Fruit fly (Drosophila melanogaster) whole organism, embryonic: ENCODE results near the gene CG32313.

Experiments used
- Antp ChIP-seq: fragments of 200-800 bp; sonication (Bioruptor generic); optimal IDR thresholded peaks from 3 replicates; lab custom pipeline; 2016; ENCODE audit warnings: missing biosample characterization, missing genetic modification characterization
- Atf-2 ChIP-seq: fragments of 200-800 bp; sonication (Bioruptor generic); optimal IDR thresholded peaks from 2 replicates; lab custom pipeline; 2016; ENCODE audit warnings: missing biosample characterization, missing genetic modification characterization
- Bteb2 ChIP-seq: fragments of 200-800 bp; sonication (Bioruptor generic); optimal IDR thresholded peaks from 2 replicates; lab custom pipeline; 2016; ENCODE audit warnings: missing biosample characterization, missing genetic modification characterization
- CG10543 ChIP-seq: fragments of 200-800 bp; sonication (Bioruptor generic); optimal IDR thresholded peaks from 3 replicates; lab custom pipeline; 2017; ENCODE audit warnings: missing biosample characterization, mild to moderate bottlenecking, missing genetic modification characterization, moderate library complexity
- CG11504 ChIP-seq: fragments of 200-800 bp; sonication (Bioruptor generic); optimal IDR thresholded peaks from 3 replicates; lab custom pipeline; 2019; ENCODE audit warnings: missing biosample characterization, mild to moderate bottlenecking, missing genetic modification characterization, moderate library complexity
- CG12299 ChIP-seq: fragments of 200-800 bp; sonication (Bioruptor generic); optimal IDR thresholded peaks from 2 replicates; lab custom pipeline; 2018; ENCODE audit warnings: missing biosample characterization, mild to moderate bottlenecking, missing genetic modification characterization
- CG13287 ChIP-seq: fragments of 200-800 bp; sonication (Bioruptor generic); IDR thresholded peaks from 2 replicates; pipeline ENCODE4 v1.3.6; 2022; ENCODE audit warnings: missing biosample characterization, missing genetic modification characterization; ENCODE audit not compliant: partially characterized antibody
- CG13894 ChIP-seq: fragments of 200-800 bp; sonication (Bioruptor generic); optimal IDR thresholded peaks from 3 replicates; lab custom pipeline; 2018; ENCODE audit warnings: missing biosample characterization, mild to moderate bottlenecking, missing genetic modification characterization, moderate library complexity
- CG14014 ChIP-seq: fragments of 200-800 bp; sonication (Bioruptor generic); IDR thresholded peaks from 2 replicates; pipeline ENCODE4 v1.3.6; 2022; ENCODE audit warnings: missing biosample characterization, missing genetic modification characterization
- CG17361 ChIP-seq: fragments of 200-800 bp; sonication (Bioruptor generic); IDR thresholded peaks from 3 replicates; pipeline ENCODE4 v1.3.6; 2022; ENCODE audit warnings: missing biosample characterization, missing genetic modification characterization
- CG17912 ChIP-seq: fragments of 200-800 bp; sonication (Bioruptor generic); optimal IDR thresholded peaks from 2 replicates; lab custom pipeline; 2018; ENCODE audit warnings: missing biosample characterization, mild to moderate bottlenecking, missing genetic modification characterization
- CG2889 ChIP-seq: fragments of 200-800 bp; sonication (Bioruptor generic); IDR thresholded peaks from 3 replicates; pipeline ENCODE4 v1.3.6; 2022; ENCODE audit warnings: missing biosample characterization, missing genetic modification characterization
- CG31441 ChIP-seq: fragments of 200-800 bp; sonication (Bioruptor generic); IDR thresholded peaks from 2 replicates; pipeline ENCODE4 v1.3.6; 2022; ENCODE audit warnings: missing biosample characterization, missing genetic modification characterization
- CG34224 ChIP-seq: fragments of 200-800 bp; sonication (Bioruptor generic); IDR thresholded peaks from 3 replicates; pipeline ENCODE4 v1.3.6; 2022; ENCODE audit warnings: missing biosample characterization, missing genetic modification characterization; ENCODE audit not compliant: partially characterized antibody
- CG3838 ChIP-seq: fragments of 200-800 bp; sonication (Bioruptor generic); optimal IDR thresholded peaks from 3 replicates; lab custom pipeline; 2016; ENCODE audit warnings: missing biosample characterization, missing genetic modification characterization
- CG6175 ChIP-seq: fragments of 200-800 bp; sonication (Bioruptor generic); IDR thresholded peaks from 3 replicates; pipeline ENCODE4 v1.3.6; 2022; ENCODE audit warnings: missing biosample characterization, missing genetic modification characterization
- CG6765 ChIP-seq: fragments of 200-800 bp; sonication (Bioruptor generic); optimal IDR thresholded peaks from 3 replicates; lab custom pipeline; 2017; ENCODE audit warnings: missing biosample characterization, mild to moderate bottlenecking, missing genetic modification characterization
- CG8388 ChIP-seq: fragments of 200-800 bp; sonication (Bioruptor generic); optimal IDR thresholded peaks from 2 replicates; lab custom pipeline; 2019; ENCODE audit warnings: missing biosample characterization, mild to moderate bottlenecking, missing genetic modification characterization, moderate library complexity
- CG8924 ChIP-seq: fragments of 200-800 bp; optimal IDR thresholded peaks from 3 replicates; lab custom pipeline; 2019; ENCODE audit warnings: missing biosample characterization, mild to moderate bottlenecking, missing genetic modification characterization, moderate library complexity
- CrebB ChIP-seq: fragments of 200-800 bp; sonication (Bioruptor generic); optimal IDR thresholded peaks from 3 replicates; lab custom pipeline; 2018; ENCODE audit warnings: missing biosample characterization, mild to moderate bottlenecking, missing genetic modification characterization
- Doc3 ChIP-seq: fragments of 200-800 bp; sonication (Bioruptor generic); IDR thresholded peaks from 3 replicates; pipeline ENCODE4 v1.3.6; 2022; ENCODE audit warnings: missing biosample characterization, missing genetic modification characterization; ENCODE audit not compliant: partially characterized antibody
- Fer2 ChIP-seq: fragments of 200-800 bp; sonication (Bioruptor generic); optimal IDR thresholded peaks from 2 replicates; lab custom pipeline; 2018; ENCODE audit warnings: missing biosample characterization, mild to moderate bottlenecking, missing genetic modification characterization, moderate library complexity
- H15 ChIP-seq: fragments of 200-800 bp; sonication (Bioruptor generic); IDR thresholded peaks from 3 replicates; pipeline ENCODE4 v1.3.6; 2022; ENCODE audit warnings: missing biosample characterization, missing genetic modification characterization
- Hsf ChIP-seq: fragments of 200-800 bp; sonication (Bioruptor generic); optimal IDR thresholded peaks from 3 replicates; lab custom pipeline; 2016; ENCODE audit warnings: missing biosample characterization, missing genetic modification characterization
- NC2β ChIP-seq: fragments of 200-800 bp; sonication (Bioruptor generic); optimal IDR thresholded peaks from 2 replicates; lab custom pipeline; 2016; ENCODE audit warnings: missing biosample characterization, missing genetic modification characterization
- Ssrp ChIP-seq: fragments of 200-800 bp; sonication (Bioruptor generic); optimal IDR thresholded peaks from 2 replicates; lab custom pipeline; 2018; ENCODE audit warnings: missing biosample characterization, mild to moderate bottlenecking, missing genetic modification characterization, moderate library complexity
- Tbp ChIP-seq: fragments of >200 bp; optimal IDR thresholded peaks from 2 replicates; lab custom pipeline; 2018; ENCODE audit warnings: missing biosample characterization, missing genetic modification characterization
- Trl ChIP-seq, 3 experiments: fragments of >200 bp in 2 of 3; fragments of 200-800 bp in 1 of 3; sonication (Bioruptor generic) in 1 of 3; optimal IDR thresholded peaks; 2 replicates in 1 of 3; 3 replicates in 2 of 3; lab custom pipeline; 2016 to 2017; ENCODE audit warnings: missing biosample characterization in 1 of 3, missing genetic modification characterization in 1 of 3
- ab ChIP-seq: fragments of 200-800 bp; sonication (Bioruptor generic); optimal IDR thresholded peaks from 2 replicates; lab custom pipeline; 2016; ENCODE audit warnings: missing biosample characterization, missing genetic modification characterization
- ase ChIP-seq: fragments of 200-800 bp; sonication (Bioruptor generic); IDR thresholded peaks from 3 replicates; pipeline ENCODE4 v1.3.6; 2022; ENCODE audit warnings: missing biosample characterization, missing genetic modification characterization
- az2 ChIP-seq: fragments of 200-800 bp; sonication (Bioruptor generic); optimal IDR thresholded peaks from 3 replicates; lab custom pipeline; 2016; ENCODE audit warnings: missing biosample characterization, missing genetic modification characterization
- crol ChIP-seq: fragments of 200-800 bp; sonication (Bioruptor generic); IDR thresholded peaks from 2 replicates; pipeline ENCODE4 v1.3.6; 2022; ENCODE audit warnings: missing biosample characterization, missing genetic modification characterization
- da ChIP-seq: fragments of 200-800 bp; sonication (Bioruptor generic); optimal IDR thresholded peaks from 2 replicates; lab custom pipeline; 2016; ENCODE audit warnings: missing biosample characterization, missing genetic modification characterization
- dpn ChIP-seq, 2 experiments: fragments of 200-800 bp; sonication (Bioruptor generic); optimal IDR thresholded peaks; 3 replicates each; lab custom pipeline; 2016; ENCODE audit warnings: missing biosample characterization in 2 of 2, missing genetic modification characterization in 2 of 2
- eve ChIP-seq, 2 experiments: fragments of >200 bp; optimal IDR thresholded peaks; 2 replicates each; lab custom pipeline; 2017; ENCODE audit warnings: missing biosample characterization in 2 of 2, missing genetic modification characterization in 2 of 2
- ewg ChIP-seq: fragments of 200-800 bp; sonication (Bioruptor generic); optimal IDR thresholded peaks from 3 replicates; lab custom pipeline; 2017; ENCODE audit warnings: mild to moderate bottlenecking, missing biosample characterization, missing genetic modification reagents, missing genetic modification characterization
- gro ChIP-seq: fragments of 200-800 bp; sonication (Bioruptor generic); optimal IDR thresholded peaks from 2 replicates; lab custom pipeline; 2016; ENCODE audit warnings: missing biosample characterization, missing genetic modification characterization
- hbn ChIP-seq: fragments of 200-800 bp; sonication (Bioruptor generic); IDR thresholded peaks from 2 replicates; pipeline ENCODE4 v1.3.6; 2022; ENCODE audit warnings: missing biosample characterization, missing genetic modification characterization; ENCODE audit not compliant: partially characterized antibody
- jigr1 ChIP-seq: fragments of 200-800 bp; sonication (Bioruptor generic); IDR thresholded peaks from 3 replicates; pipeline ENCODE4 v1.3.6; 2022; ENCODE audit warnings: missing biosample characterization, missing genetic modification characterization
- kni ChIP-seq: fragments of 200-800 bp; sonication (Bioruptor generic); optimal IDR thresholded peaks from 3 replicates; lab custom pipeline; 2017; ENCODE audit warnings: mild to moderate bottlenecking, missing biosample characterization, missing genetic modification reagents, missing genetic modification characterization
- lab ChIP-seq: fragments of 200-800 bp; sonication (Bioruptor generic); optimal IDR thresholded peaks from 3 replicates; lab custom pipeline; 2017; ENCODE audit warnings: missing biosample characterization, missing genetic modification characterization, mild to moderate bottlenecking, moderate library complexity, missing genetic modification reagents
- nerfin-2 ChIP-seq: fragments of 200-800 bp; sonication (Bioruptor generic); IDR thresholded peaks from 2 replicates; pipeline ENCODE4 v1.3.6; 2022; ENCODE audit warnings: missing biosample characterization, missing genetic modification characterization; ENCODE audit not compliant: partially characterized antibody
- onecut ChIP-seq: fragments of 200-800 bp; sonication (Bioruptor generic); IDR thresholded peaks from 2 replicates; pipeline ENCODE4 v1.3.6; 2022; ENCODE audit warnings: missing biosample characterization, missing genetic modification characterization
- pum ChIP-seq: fragments of 200-800 bp; sonication (Bioruptor generic); optimal IDR thresholded peaks from 2 replicates; lab custom pipeline; 2016; ENCODE audit warnings: missing biosample characterization, missing genetic modification characterization
- ro ChIP-seq: fragments of 200-800 bp; sonication (Bioruptor generic); IDR thresholded peaks from 2 replicates; pipeline ENCODE4 v1.3.6; 2022; ENCODE audit warnings: missing biosample characterization, missing genetic modification characterization
- sob ChIP-seq: fragments of 200-800 bp; sonication (Bioruptor generic); IDR thresholded peaks from 2 replicates; pipeline ENCODE4 v1.3.6; 2022; ENCODE audit warnings: missing biosample characterization, missing genetic modification characterization
- tap ChIP-seq: fragments of 200-800 bp; optimal IDR thresholded peaks from 3 replicates; lab custom pipeline; 2019; ENCODE audit warnings: missing biosample characterization, mild to moderate bottlenecking, missing genetic modification characterization, moderate library complexity
- tgo ChIP-seq: fragments of 200-800 bp; sonication (Bioruptor generic); IDR thresholded peaks from 3 replicates; pipeline ENCODE4 v1.3.6; 2022; ENCODE audit warnings: missing biosample characterization, missing genetic modification characterization
- tio ChIP-seq: fragments of 200-800 bp; sonication (Bioruptor generic); optimal IDR thresholded peaks from 2 replicates; lab custom pipeline; 2017; ENCODE audit warnings: missing biosample characterization, missing genetic modification characterization, inconsistent platforms

CG32313 gene

DNA sequence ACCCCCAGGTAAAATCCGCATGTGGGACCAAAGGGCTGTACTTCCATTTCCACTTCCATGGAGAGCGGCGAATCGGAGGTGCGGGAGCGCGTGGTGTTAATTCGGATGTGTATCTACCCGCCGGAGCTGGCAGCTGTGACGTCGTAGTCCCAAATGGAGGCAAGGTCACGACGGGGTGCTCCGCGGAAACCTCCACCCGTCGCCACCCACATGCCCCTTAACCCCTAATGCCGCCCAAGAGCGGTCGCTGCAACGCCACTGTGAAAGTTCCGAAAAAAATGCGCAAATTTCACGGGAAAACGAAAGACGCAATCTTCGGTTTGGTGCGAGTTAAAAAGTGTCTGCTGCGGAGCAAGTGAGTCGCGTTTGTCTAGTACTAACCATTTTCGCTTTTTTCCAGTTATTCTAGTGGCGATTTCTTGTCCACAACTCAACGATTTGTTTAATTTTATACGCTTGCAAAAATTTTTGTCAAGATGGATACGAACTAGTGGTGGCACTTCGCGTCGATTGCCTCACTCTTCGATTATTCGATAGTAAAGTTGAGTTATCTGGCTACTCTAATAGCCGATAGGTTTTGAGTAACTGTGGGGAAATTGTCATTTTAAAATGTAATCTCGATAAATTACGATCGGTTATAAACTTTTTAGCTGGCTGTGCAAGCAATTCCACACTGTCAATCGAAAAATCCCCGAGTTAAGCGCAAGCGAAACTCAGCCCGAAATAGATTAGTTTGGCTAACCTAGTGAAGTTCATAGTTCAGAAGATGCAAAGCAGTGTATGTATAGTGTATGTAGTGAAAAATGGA lies 43.3 kb downstream of the CG32313 start, which contains the start of the genes hfp and Psa (continued):
- TF ChIP-seq tap (tag; lab: Kevin White, UChicago), result no peak
- peak; percentile 60; the same call in 1 of the 2 replicates for TF ChIP-seq nerfin-2 (GFP tag; lab: Robert Waterston, UW)
- peak; percentile 42 for TF ChIP-seq CG8924
- no peak for TF ChIP-seq jigr1 (GFP tag; lab: Robert Waterston, UW)
- TF ChIP-seq CG6765 (GFP tag; lab: Kevin White, UChicago), result no peak
- no peak for TF ChIP-seq eve (GFP tag; optimal IDR thresholded peaks at IDR 0.05; lab: Kevin White, UChicago)
- TF ChIP-seq CG17912 (GFP tag; lab: Kevin White, UChicago), result no peak
- TF ChIP-seq Antp, result no peak
- no peak for TF ChIP-seq Tbp (GFP tag; lab: Kevin White, UChicago)
- no peak for TF ChIP-seq dpn (GFP tag; optimal IDR thresholded peaks at IDR 0.05; lab: Kevin White, UChicago)
- TF ChIP-seq da, result no peak
- TF ChIP-seq CG13287 (GFP tag; lab: Robert Waterston, UW), result peak; percentile 84
- TF ChIP-seq tgo (GFP tag; lab: Robert Waterston, UW), result no peak
- no peak for TF ChIP-seq CG10543 (GFP tag; lab: Kevin White, UChicago)
- TF ChIP-seq kni (GFP tag; lab: Kevin White, UChicago), result no peak
- peak; percentile 67; the same call in 2 of the 3 replicates for TF ChIP-seq Doc3 (GFP tag; lab: Robert Waterston, UW)
- TF ChIP-seq NC2β, result peak; percentile 7
- no peak for TF ChIP-seq Atf-2 (GFP tag; lab: Kevin White, UChicago)
- TF ChIP-seq ase (GFP tag; lab: Robert Waterston, UW), result no peak
- no peak for TF ChIP-seq Fer2 (tag; lab: Kevin White, UChicago)
- TF ChIP-seq pum, result no peak
- TF ChIP-seq tio, result no peak
- no peak for TF ChIP-seq ewg
- no peak for TF ChIP-seq onecut (GFP tag; lab: Robert Waterston, UW)
- TF ChIP-seq CrebB (tag; lab: Kevin White, UChicago), result peak; percentile 37
- TF ChIP-seq Hsf (GFP tag; lab: Kevin White, UChicago), result no peak
- no peak for TF ChIP-seq CG17361 (GFP tag; lab: Robert Waterston, UW)
- no peak for TF ChIP-seq CG3838 (GFP tag; lab: Kevin White, UChicago)
- TF ChIP-seq CG34224 (GFP tag; lab: Robert Waterston, UW), result peak; percentile 77
- TF ChIP-seq CG12299 (tag; lab: Kevin White, UChicago), result no peak
- no peak for TF ChIP-seq Bteb2 (GFP tag; lab: Kevin White, UChicago)
- no peak for TF ChIP-seq Ssrp (tag; lab: Kevin White, UChicago)
- peak; percentile 69 for TF ChIP-seq crol (GFP tag; lab: Robert Waterston, UW)
- TF ChIP-seq ro, result no peak
- TF ChIP-seq ab, result no peak
- no peak for TF ChIP-seq Trl (optimal IDR thresholded peaks at IDR 0.05; lab: Kevin White, UChicago)
- TF ChIP-seq Trl (GFP tag; optimal IDR thresholded peaks at IDR 0.05; lab: Kevin White, UChicago), result no peak
- TF ChIP-seq az2 (GFP tag; lab: Kevin White, UChicago), result no peak
- no peak for TF ChIP-seq lab (GFP tag; lab: Kevin White, UChicago)
- TF ChIP-seq CG13894 (tag; lab: Kevin White, UChicago), result no peak
- TF ChIP-seq CG8388, result no peak
- TF ChIP-seq CG31441, result no peak
- TF ChIP-seq CG11504 (tag; lab: Kevin White, UChicago), result no peak
- no peak for TF ChIP-seq CG2889 (GFP tag; lab: Robert Waterston, UW)
- TF ChIP-seq gro (GFP tag; lab: Kevin White, UChicago), result no peak
- no peak for TF ChIP-seq H15 (GFP tag; lab: Robert Waterston, UW)
- no peak for TF ChIP-seq CG6175
- TF ChIP-seq sob, result peak; percentile 22; the same call in 1 of the 2 replicates
- TF ChIP-seq hbn (GFP tag; lab: Robert Waterston, UW), result peak; percentile 60
- no peak for TF ChIP-seq CG14014 (GFP tag; lab: Robert Waterston, UW)
